Worm (Caenorhabditis elegans) whole organism, early embryonic: ENCODE measurements around the gene ndx-2.
"Not testable (repeated sequence)": the region's sequence is repeated elsewhere in the genome, so short reads cannot be mapped to it uniquely, and the experiment has no call there.

ENCODE experiments used
- B0310.2 ChIP-seq: sonication (generic microtip); optimal IDR thresholded peaks from 2 replicates; lab custom pipeline; 2016; ENCODE audit warnings: mild to moderate bottlenecking, missing genetic modification characterization, missing compliant biosample characterization
- F13C5.2 ChIP-seq: sonication (generic microtip); optimal IDR thresholded peaks from 2 replicates; lab custom pipeline; 2017; ENCODE audit warnings: mild to moderate bottlenecking, missing genetic modification characterization, inconsistent platforms, missing compliant biosample characterization
- aly-1 ChIP-seq: sonication (generic microtip); optimal IDR thresholded peaks from 2 replicates; lab custom pipeline; 2016; ENCODE audit warnings: missing genetic modification characterization, missing compliant biosample characterization
- ama-1 ChIP-seq: fragments of 150-350 bp; optimal IDR thresholded peaks from 2 replicates; lab custom pipeline; 2014
- ceh-13 ChIP-seq: fragments of 200-800 bp; sonication (Bioruptor generic); optimal IDR thresholded peaks from 2 replicates; lab custom pipeline; 2018; ENCODE audit warnings: mild to moderate bottlenecking, missing genetic modification characterization, missing compliant biosample characterization
- ceh-36 ChIP-seq: sonication (generic microtip); optimal IDR thresholded peaks from 2 replicates; lab custom pipeline; 2016; ENCODE audit warnings: missing genetic modification characterization, inconsistent platforms, missing compliant biosample characterization
- ets-7 ChIP-seq: sonication (generic microtip); optimal IDR thresholded peaks from 2 replicates; lab custom pipeline; 2016; ENCODE audit warnings: missing genotype, missing genetic modification characterization, missing compliant biosample characterization
- flt-1 ChIP-seq: fragments of 200-800 bp; sonication (Bioruptor generic); IDR thresholded peaks from 2 replicates; pipeline ENCODE4 v1.3.6; 2022; ENCODE audit warnings: missing genetic modification characterization, missing compliant biosample characterization
- hmbx-1 ChIP-seq: sonication (generic microtip); optimal IDR thresholded peaks from 2 replicates; lab custom pipeline; 2016; ENCODE audit warnings: mild to moderate bottlenecking, missing genetic modification characterization, missing compliant biosample characterization
- hmg-4 ChIP-seq: fragments of 200-800 bp; sonication (Bioruptor generic); optimal IDR thresholded peaks from 2 replicates; lab custom pipeline; 2018; ENCODE audit warnings: mild to moderate bottlenecking, missing genetic modification characterization, missing compliant biosample characterization
- hnd-1 ChIP-seq: sonication (generic microtip); optimal IDR thresholded peaks from 2 replicates; lab custom pipeline; 2016; ENCODE audit warnings: missing genetic modification characterization, missing compliant biosample characterization
- pes-1 ChIP-seq: fragments of 200-800 bp; sonication (Bioruptor generic); IDR thresholded peaks from 2 replicates; pipeline ENCODE4 v1.3.6; 2022; ENCODE audit warnings: missing genetic modification reagents, missing genetic modification characterization, missing compliant biosample characterization
- scrt-1 ChIP-seq: fragments of 200-800 bp; sonication (Bioruptor generic); IDR thresholded peaks from 2 replicates; pipeline ENCODE4 v1.3.6; 2022; ENCODE audit warnings: missing genetic modification characterization, missing compliant biosample characterization
- sea-1 ChIP-seq: fragments of 200-800 bp; sonication (Bioruptor generic); conservative IDR thresholded peaks from 2 replicates; pipeline ENCODE4 v1.3.6; 2022; ENCODE audit warnings: missing genetic modification characterization, missing compliant biosample characterization
- tbx-11 ChIP-seq: fragments of 200-800 bp; sonication (Bioruptor generic); IDR thresholded peaks from 2 replicates; pipeline ENCODE4 v1.3.6; 2022; ENCODE audit warnings: missing genetic modification characterization, missing compliant biosample characterization
- tbx-37 ChIP-seq: fragments of 200-800 bp; sonication (Bioruptor generic); conservative IDR thresholded peaks from 2 replicates; pipeline ENCODE4 v1.3.6; 2022; ENCODE audit warnings: missing genetic modification reagents, missing genetic modification characterization, missing compliant biosample characterization
- tra-4 ChIP-seq: sonication (generic microtip); optimal IDR thresholded peaks from 2 replicates; lab custom pipeline; 2017; ENCODE audit warnings: missing genetic modification characterization, missing compliant biosample characterization

The ndx-2 gene

ce11 chrV:2646067-2646466, 18.7 kb downstream of the ndx-2 start:
- no peak for TF ChIP-seq tbx-11 (GFP tag; lab: Robert Waterston, UW)
- no peak for TF ChIP-seq sea-1 (GFP tag; lab: Robert Waterston, UW)
- no peak for TF ChIP-seq pes-1 (GFP tag; lab: Robert Waterston, UW)
- TF ChIP-seq aly-1: no peak
- no peak for TF ChIP-seq hnd-1
- TF ChIP-seq ceh-36 (tag; lab: Kevin White, UChicago): no peak

- no peak for TF ChIP-seq F13C5.2
- no peak for TF ChIP-seq pes-1 (GFP tag; lab: Robert Waterston, UW)
- no peak for TF ChIP-seq ceh-13 (GFP tag; lab: Kevin White, UChicago)
- TF ChIP-seq ets-7 (tag; lab: Kevin White, UChicago): no peak
- TF ChIP-seq flt-1 (GFP tag; lab: Robert Waterston, UW): no peak
- no peak for TF ChIP-seq tbx-11 (GFP tag; lab: Robert Waterston, UW)
- TF ChIP-seq ama-1 (lab: Kevin White, UChicago): no peak
- no peak for TF ChIP-seq hmg-4
- no peak for TF ChIP-seq aly-1
- no peak for TF ChIP-seq hnd-1
- no peak for TF ChIP-seq scrt-1 (GFP tag; lab: Robert Waterston, UW)
- TF ChIP-seq B0310.2: no peak
- no peak for TF ChIP-seq tbx-37 (GFP tag; lab: Robert Waterston, UW)
- no peak for TF ChIP-seq sea-1 (GFP tag; lab: Robert Waterston, UW)
- no peak for TF ChIP-seq ceh-36 (tag; lab: Kevin White, UChicago)
Observed at ce11 chrV:2639506-2639905, 25.3 kb downstream of the ndx-2 start.

ce11 chrV:2639035-2639434, 25.8 kb downstream of the ndx-2 start, which contains the start of gene W02H5.2:
W02H5.2 (plus strand) TSS chrV:2639335.
- TF ChIP-seq sea-1 (GFP tag; lab: Robert Waterston, UW) (no peak), ceh-13 (GFP tag; lab: Kevin White, UChicago) (no peak), ceh-36 (tag; lab: Kevin White, UChicago) (no peak), hmg-4 (no peak), tra-4 (no peak), tbx-11 (GFP tag; lab: Robert Waterston, UW) (no peak), ama-1 (lab: Kevin White, UChicago) (no peak), hmbx-1 (tag; lab: Kevin White, UChicago) (no peak), hnd-1 (no peak)

ce11 chrV:2638545-2638944, 26.3 kb downstream of the ndx-2 start, which contains the start of gene W02H5.19:
W02H5.19 (plus strand) TSS chrV:2638890.
- TF ChIP-seq ama-1 (lab: Kevin White, UChicago) (no peak), hmbx-1 (tag; lab: Kevin White, UChicago) (no peak), scrt-1 (GFP tag; lab: Robert Waterston, UW) (0 out of 2 replicates have a peak, but pooled peaks have one; percentile 40), tra-4 (no peak), flt-1 (GFP tag; lab: Robert Waterston, UW) (peak; percentile 30; the same call in 1 of the 2 replicates), pes-1 (GFP tag; lab: Robert Waterston, UW) (peak; percentile 65), hmg-4 (peak; percentile 38), tbx-37 (GFP tag; lab: Robert Waterston, UW) (peak; percentile 85), tbx-11 (GFP tag; lab: Robert Waterston, UW) (peak; percentile 73), ceh-36 (tag; lab: Kevin White, UChicago) (no peak), aly-1 (no peak)

ce11 chrV:2634783-2635569, 29.8 kb downstream of the ndx-2 start:
- TF ChIP-seq flt-1 (GFP tag; lab: Robert Waterston, UW) (peak; percentile 29; the same call in 1 of the 2 replicates), pes-1 (GFP tag; lab: Robert Waterston, UW) (0 out of 2 replicates have a peak, but pooled peaks have one; percentile 11)

ce11 chrV:2625360-2625759, 39.4 kb downstream of the ndx-2 start, which contains the start of gene sknr-1:
sknr-1 (minus strand) TSS chrV:2625460.
- TF ChIP-seq F13C5.2; tra-4; flt-1 (GFP tag; lab: Robert Waterston, UW): not testable (repeated sequence)

- TF ChIP-seq F13C5.2: no peak
- TF ChIP-seq flt-1 (GFP tag; lab: Robert Waterston, UW): peak; percentile 27; the same call in 1 of the 2 replicates
Observed at ce11 chrV:2623765-2624164, 41.0 kb downstream of the ndx-2 start.

ce11 chrV:2621879-2622278, 42.9 kb downstream of the ndx-2 start, which contains the start of gene srh-271:
srh-271 (minus strand) TSS chrV:2621979.
- TF ChIP-seq ceh-36 (tag; lab: Kevin White, UChicago) (no peak), flt-1 (GFP tag; lab: Robert Waterston, UW) (no peak), tbx-11 (GFP tag; lab: Robert Waterston, UW) (no peak), sea-1 (GFP tag; lab: Robert Waterston, UW) (no peak), hnd-1 (no peak), hmbx-1 (tag; lab: Kevin White, UChicago) (no peak), tbx-37 (GFP tag; lab: Robert Waterston, UW) (no peak), B0310.2 (no peak), ets-7 (tag; lab: Kevin White, UChicago) (no peak), tra-4 (no peak), F13C5.2 (no peak), ceh-13 (GFP tag; lab: Kevin White, UChicago) (no peak), ama-1 (lab: Kevin White, UChicago) (no peak)
